Fruit fly (Drosophila melanogaster): ENCODE measurements around the gene by.

by gene

dm6 chr3R:9513052-9513420 lies 19.8 kb downstream of the by start, which contains the start of the genes Ras85D and Rlb1 (continued):
- TF ChIP-seq her (GFP tag; optimal IDR thresholded peaks at IDR 0.05) (peak; percentile 76), Six4 (GFP tag; optimal IDR thresholded peaks at IDR 0.05) (peak; percentile 48), CG11093 (GFP tag; IDR thresholded peaks at IDR 0.05) (0 out of 3 replicates have a peak, but pooled peaks have one; percentile 15), ems (GFP tag; optimal IDR thresholded peaks at IDR 0.05) (peak; percentile 86), CG31365 (tag; optimal IDR thresholded peaks at IDR 0.05) (no peak), Oli (tag; optimal IDR thresholded peaks at IDR 0.05) (no peak), bbx (GFP tag; IDR thresholded peaks at IDR 0.05; ENCODE audit: partially characterized antibody) (no peak), CG2202 (tag; optimal IDR thresholded peaks at IDR 0.05) (peak; percentile 17), Lim3 (GFP tag; IDR thresholded peaks at IDR 0.05) (no peak), tin (GFP tag; optimal IDR thresholded peaks at IDR 0.05) (peak; percentile 81), Camta (GFP tag; optimal IDR thresholded peaks at IDR 0.05) (peak; percentile 74), CG17328 (GFP tag; IDR thresholded peaks at IDR 0.05) (no peak), CG9215 (GFP tag; IDR thresholded peaks at IDR 0.05) (no peak), gsb (GFP tag; IDR thresholded peaks at IDR 0.05) (no peak), CG12219 (GFP tag; optimal IDR thresholded peaks at IDR 0.05) (peak; percentile 27), CG9817 (tag; optimal IDR thresholded peaks at IDR 0.05) (peak; percentile 89), ssp (GFP tag; IDR thresholded peaks at IDR 0.05) (no peak), Doc2 (GFP tag; IDR thresholded peaks at IDR 0.05) (no peak), CG3838 (GFP tag; optimal IDR thresholded peaks at IDR 0.05) (peak; percentile 61), Awh (GFP tag; IDR thresholded peaks at IDR 0.05) (no peak), Xbp1 (GFP tag; optimal IDR thresholded peaks at IDR 0.05) (peak; percentile 84), Dll (GFP tag; IDR thresholded peaks at IDR 0.05; ENCODE audit: partially characterized antibody) (no peak), BtbVII (GFP tag; optimal IDR thresholded peaks at IDR 0.05) (peak; percentile 42), zfh2 (GFP tag; optimal IDR thresholded peaks at IDR 0.05) (peak; percentile 91), CG10565 (GFP tag; optimal IDR thresholded peaks at IDR 0.05) (peak; percentile 1), CG31224 (GFP tag; IDR thresholded peaks at IDR 0.05) (no peak), mam (GFP tag; optimal IDR thresholded peaks at IDR 0.05) (peak; percentile 89), Hr78 (GFP tag; optimal IDR thresholded peaks at IDR 0.05) (no peak), gro (GFP tag; optimal IDR thresholded peaks at IDR 0.05) (peak; percentile 90), otp (GFP tag; IDR thresholded peaks at IDR 0.05) (no peak), Nf-YB (GFP tag; optimal IDR thresholded peaks at IDR 0.05) (peak; percentile 31), CG18011 (GFP tag; optimal IDR thresholded peaks at IDR 0.05) (peak; percentile 13), crol (GFP tag; IDR thresholded peaks at IDR 0.05) (no peak), da (GFP tag; optimal IDR thresholded peaks at IDR 0.05) (peak; percentile 45), CG16813 (GFP tag; IDR thresholded peaks at IDR 0.05; ENCODE audit: partially characterized antibody) (no peak), gsb-n (tag; optimal IDR thresholded peaks at IDR 0.05) (no peak), Max (GFP tag; optimal IDR thresholded peaks at IDR 0.05) (peak; percentile 89), CG11723 (GFP tag; optimal IDR thresholded peaks at IDR 0.05) (no peak), CG11456 (GFP tag; IDR thresholded peaks at IDR 0.05) (no peak), sna (GFP tag; IDR thresholded peaks at IDR 0.05; ENCODE audit: partially characterized antibody) (no peak), Lpt (GFP tag; optimal IDR thresholded peaks at IDR 0.05) (no peak), HmgZ (tag; optimal IDR thresholded peaks at IDR 0.05) (peak; percentile 86), bsh (GFP tag; optimal IDR thresholded peaks at IDR 0.05) (peak in 1 of 2 experiments; percentile 56), dan (GFP tag; IDR thresholded peaks at IDR 0.05) (no peak), scrt (GFP tag; optimal IDR thresholded peaks at IDR 0.05) (no peak), CG10462 (GFP tag; optimal IDR thresholded peaks at IDR 0.05) (peak; percentile 47), CG18619 (GFP tag; optimal IDR thresholded peaks at IDR 0.05) (peak; percentile 47), Ssrp (tag; optimal IDR thresholded peaks at IDR 0.05) (peak; percentile 67), CG17385 (GFP tag; optimal IDR thresholded peaks at IDR 0.05) (peak; percentile 20), CG9609 (GFP tag; optimal IDR thresholded peaks at IDR 0.05) (peak; percentile 83), CG4424 (GFP tag; optimal IDR thresholded peaks at IDR 0.05) (peak; percentile 60)
